Worm (Caenorhabditis elegans) whole organism, mixed stage, embryonic: ENCODE results near the gene ndus-8.

Source experiments
- M03D4.4 ChIP-seq: sonication (generic microtip); optimal IDR thresholded peaks from 2 replicates; lab custom pipeline; 2017; ENCODE audit warnings: mild to moderate bottlenecking, missing genetic modification characterization, missing compliant biosample characterization
- bed-3 ChIP-seq: fragments of 200-800 bp; sonication (Bioruptor generic); optimal IDR thresholded peaks from 3 replicates; lab custom pipeline; 2018; ENCODE audit warnings: mild to moderate bottlenecking, missing genetic modification characterization, moderate library complexity, missing compliant biosample characterization
- blmp-1 ChIP-seq: fragments of 150-350 bp; optimal IDR thresholded peaks from 2 replicates; lab custom pipeline; 2014; ENCODE audit warnings: missing biosample characterization, missing genetic modification characterization
- ceh-43 ChIP-seq: fragments of 200-800 bp; sonication (Bioruptor generic); optimal IDR thresholded peaks from 2 replicates; lab custom pipeline; 2018; ENCODE audit warnings: mild to moderate bottlenecking, missing genetic modification characterization, moderate library complexity, missing compliant biosample characterization
- ceh-83 ChIP-seq: fragments of 200-800 bp; sonication (Bioruptor generic); optimal IDR thresholded peaks from 2 replicates; lab custom pipeline; 2018; ENCODE audit warnings: mild to moderate bottlenecking, missing genetic modification characterization, missing compliant biosample characterization
- ces-1 ChIP-seq: fragments of 150-350 bp; optimal IDR thresholded peaks from 2 replicates; lab custom pipeline; 2014; ENCODE audit warnings: missing biosample characterization, missing genetic modification reagents, missing genetic modification characterization
- cnd-1 ChIP-seq: fragments of 200-800 bp; sonication (Bioruptor generic); optimal IDR thresholded peaks from 2 replicates; lab custom pipeline; 2018; ENCODE audit warnings: mild to moderate bottlenecking, missing genetic modification characterization, missing compliant biosample characterization
- drap-1 ChIP-seq: fragments of 200-800 bp; sonication (Bioruptor generic); optimal IDR thresholded peaks from 3 replicates; lab custom pipeline; 2018; ENCODE audit warnings: mild to moderate bottlenecking, missing genetic modification characterization, missing compliant biosample characterization
- elt-3 ChIP-seq: fragments of 150-350 bp; optimal IDR thresholded peaks from 2 replicates; lab custom pipeline; 2014; ENCODE audit warnings: missing biosample characterization, missing genetic modification characterization
- flh-1 ChIP-seq: fragments of 200-800 bp; sonication (Bioruptor generic); optimal IDR thresholded peaks from 2 replicates; lab custom pipeline; 2018; ENCODE audit warnings: mild to moderate bottlenecking, missing genetic modification characterization, moderate library complexity, missing compliant biosample characterization
- ham-2 ChIP-seq: fragments of 200-800 bp; sonication (Bioruptor generic); optimal IDR thresholded peaks from 2 replicates; lab custom pipeline; 2018; ENCODE audit warnings: mild to moderate bottlenecking, missing genetic modification characterization, missing compliant biosample characterization
- hlh-1 ChIP-seq: fragments of 150-350 bp; optimal IDR thresholded peaks from 2 replicates; lab custom pipeline; 2014; ENCODE audit warnings: missing biosample characterization, missing genetic modification reagents, missing genetic modification characterization
- lin-13 ChIP-seq: fragments of 150-350 bp; optimal IDR thresholded peaks from 2 replicates; lab custom pipeline; 2014; ENCODE audit warnings: missing biosample characterization, missing genetic modification characterization
- lin-32 ChIP-seq: fragments of 200-800 bp; sonication (Bioruptor generic); optimal IDR thresholded peaks from 2 replicates; lab custom pipeline; 2018; ENCODE audit warnings: mild to moderate bottlenecking, missing genetic modification characterization, missing compliant biosample characterization
- lsy-2 ChIP-seq: fragments of 150-350 bp; optimal IDR thresholded peaks from 2 replicates; lab custom pipeline; 2014; ENCODE audit warnings: missing biosample characterization, missing genetic modification characterization
- mab-5 ChIP-seq: fragments of 150-350 bp; optimal IDR thresholded peaks from 2 replicates; lab custom pipeline; 2014; ENCODE audit warnings: missing biosample characterization, missing genetic modification characterization
- mep-1 ChIP-seq: fragments of 150-350 bp; optimal IDR thresholded peaks from 2 replicates; lab custom pipeline; 2017; ENCODE audit warnings: missing biosample characterization, missing genetic modification reagents, missing genetic modification characterization, inconsistent platforms
- mls-2 ChIP-seq: sonication (generic microtip); optimal IDR thresholded peaks from 2 replicates; lab custom pipeline; 2016; ENCODE audit warnings: mild to moderate bottlenecking, missing genetic modification characterization, moderate library complexity, missing compliant biosample characterization
- nhr-12 ChIP-seq: fragments of 150-350 bp; optimal IDR thresholded peaks from 2 replicates; lab custom pipeline; 2014; ENCODE audit warnings: missing biosample characterization, missing genetic modification characterization
- nhr-2 ChIP-seq: fragments of 150-350 bp; optimal IDR thresholded peaks from 2 replicates; lab custom pipeline; 2014; ENCODE audit warnings: missing biosample characterization, missing genetic modification characterization
- nhr-237 ChIP-seq: fragments of 150-350 bp; optimal IDR thresholded peaks from 2 replicates; lab custom pipeline; 2014; ENCODE audit warnings: missing biosample characterization, missing genetic modification characterization
- nhr-28 ChIP-seq: fragments of 150-350 bp; optimal IDR thresholded peaks from 2 replicates; lab custom pipeline; 2014; ENCODE audit warnings: missing biosample characterization, missing genetic modification characterization
- nhr-76 ChIP-seq: sonication (generic microtip); optimal IDR thresholded peaks from 2 replicates; lab custom pipeline; 2017; ENCODE audit warnings: missing biosample characterization, missing genetic modification characterization
- pha-4 ChIP-seq: fragments of 150-350 bp; optimal IDR thresholded peaks from 2 replicates; lab custom pipeline; 2018; ENCODE audit warnings: missing biosample characterization, missing genetic modification reagents, missing genetic modification characterization
- snpc-4 ChIP-seq: fragments of 150-350 bp; optimal IDR thresholded peaks from 2 replicates; lab custom pipeline; 2014; ENCODE audit warnings: missing biosample characterization, missing genetic modification characterization
- sptf-1 ChIP-seq: sonication (generic microtip); optimal IDR thresholded peaks from 2 replicates; lab custom pipeline; 2017; ENCODE audit warnings: mild to moderate bottlenecking, missing genetic modification characterization, moderate library complexity, missing compliant biosample characterization
- tbx-8 ChIP-seq: fragments of 200-800 bp; sonication (Bioruptor generic); optimal IDR thresholded peaks from 2 replicates; lab custom pipeline; 2018; ENCODE audit warnings: mild to moderate bottlenecking, missing genetic modification characterization, moderate library complexity, missing compliant biosample characterization
- unc-120 ChIP-seq: sonication (generic microtip); optimal IDR thresholded peaks from 2 replicates; lab custom pipeline; 2017; ENCODE audit warnings: missing genetic modification characterization, missing compliant biosample characterization; ENCODE audit not compliant: poor library complexity, severe bottlenecking
- unc-39 ChIP-seq: fragments of 150-350 bp; optimal IDR thresholded peaks from 2 replicates; lab custom pipeline; 2014; ENCODE audit warnings: missing biosample characterization, missing genetic modification characterization
- unc-62 ChIP-seq: fragments of 150-350 bp; optimal IDR thresholded peaks from 2 replicates; lab custom pipeline; 2014; ENCODE audit warnings: missing biosample characterization, missing genetic modification reagents, missing genetic modification characterization
- zip-8 ChIP-seq: fragments of 150-350 bp; optimal IDR thresholded peaks from 2 replicates; lab custom pipeline; 2014; ENCODE audit warnings: missing biosample characterization, missing genetic modification characterization
- ztf-11 ChIP-seq: fragments of 150-350 bp; optimal IDR thresholded peaks from 2 replicates; lab custom pipeline; 2014; ENCODE audit warnings: missing biosample characterization, missing genetic modification characterization

Gene ndus-8

ce11 chrIII:7216924-7217521 is 17.0 kb downstream of the ndus-8 start:
- TF ChIP-seq hlh-1 (tag; lab: Kevin White, UChicago) (peak; percentile 96), flh-1 (GFP tag; lab: Kevin White, UChicago) (no peak), elt-3 (no peak), sptf-1 (tag; lab: Kevin White, UChicago) (no peak), ham-2 (GFP tag; lab: Kevin White, UChicago) (no peak), unc-62 (peak; percentile 96), unc-120 (tag; lab: Kevin White, UChicago) (peak; percentile 98)

- TF ChIP-seq blmp-1, result no peak
- no peak for TF ChIP-seq pha-4
- no peak for TF ChIP-seq sptf-1 (tag; lab: Kevin White, UChicago)
- no peak for TF ChIP-seq unc-39 (tag; lab: Kevin White, UChicago)
- no peak for TF ChIP-seq lsy-2 (tag; lab: Kevin White, UChicago)
- TF ChIP-seq lin-13, result no peak
- no peak for TF ChIP-seq cnd-1 (tag; lab: Kevin White, UChicago)
- TF ChIP-seq nhr-237, result no peak
- no peak for TF ChIP-seq ceh-43
- TF ChIP-seq drap-1 (GFP tag; lab: Kevin White, UChicago), result no peak
- no peak for TF ChIP-seq nhr-76 (tag; lab: Kevin White, UChicago)
- TF ChIP-seq zip-8 (tag; lab: Kevin White, UChicago), result no peak
- TF ChIP-seq mls-2 (tag; lab: Kevin White, UChicago), result no peak
- no peak for TF ChIP-seq M03D4.4 (tag; lab: Kevin White, UChicago)
- TF ChIP-seq ham-2 (GFP tag; lab: Kevin White, UChicago), result no peak
- TF ChIP-seq lin-32 (GFP tag; lab: Kevin White, UChicago), result no peak
These were observed 17.8 kb downstream of the ndus-8 start, which contains the start of gene R151.1 for ce11 chrIII:7216226-7216625. Gene R151.1, plus strand, starts transcription at chrIII:7216526.

ce11 chrIII:7215532-7215931 is 18.5 kb downstream of the ndus-8 start:
- peak; percentile 42 for TF ChIP-seq unc-120 (tag; lab: Kevin White, UChicago)
- peak; percentile 99 for TF ChIP-seq hlh-1 (tag; lab: Kevin White, UChicago)
- no peak for TF ChIP-seq ham-2 (GFP tag; lab: Kevin White, UChicago)

- TF ChIP-seq snpc-4 (tag; lab: Kevin White, UChicago) (no peak), nhr-12 (tag; lab: Kevin White, UChicago) (no peak), sptf-1 (tag; lab: Kevin White, UChicago) (no peak), nhr-2 (tag; lab: Kevin White, UChicago) (no peak), ceh-43 (no peak), mls-2 (tag; lab: Kevin White, UChicago) (no peak), nhr-76 (tag; lab: Kevin White, UChicago) (no peak), bed-3 (GFP tag; lab: Kevin White, UChicago) (no peak), pha-4 (no peak), lsy-2 (tag; lab: Kevin White, UChicago) (no peak), blmp-1 (no peak), lin-32 (GFP tag; lab: Kevin White, UChicago) (no peak), nhr-28 (tag; lab: Kevin White, UChicago) (no peak), mab-5 (tag; lab: Kevin White, UChicago) (no peak), ztf-11 (no peak), hlh-1 (tag; lab: Kevin White, UChicago) (no peak), mep-1 (tag; lab: Kevin White, UChicago) (no peak)
- TF ChIP-seq, all 35 proteins: peak for 0
These were observed 22.0 kb downstream of the ndus-8 start for ce11 chrIII:7212028-7212427.

- TF ChIP-seq tbx-8 (GFP tag; lab: Kevin White, UChicago), result no peak
- no peak for TF ChIP-seq mab-5 (tag; lab: Kevin White, UChicago)
- no peak for TF ChIP-seq nhr-237
- TF ChIP-seq ces-1 (GFP tag; lab: Kevin White, UChicago), result no peak
- no peak for TF ChIP-seq hlh-1 (tag; lab: Kevin White, UChicago)
- TF ChIP-seq ceh-83 (GFP tag; lab: Kevin White, UChicago), result no peak
- no peak for TF ChIP-seq lin-13
- TF ChIP-seq unc-62, result no peak
- TF ChIP-seq nhr-28 (tag; lab: Kevin White, UChicago), result no peak
- no peak for TF ChIP-seq bed-3 (GFP tag; lab: Kevin White, UChicago)
- TF ChIP-seq ceh-43, result no peak
- TF ChIP-seq nhr-76 (tag; lab: Kevin White, UChicago), result no peak
- TF ChIP-seq elt-3, result no peak
- TF ChIP-seq mls-2 (tag; lab: Kevin White, UChicago), result no peak
These were observed 23.5 kb downstream of the ndus-8 start for ce11 chrIII:7210486-7210885.
